Fruit fly (Drosophila melanogaster) whole organism, embryonic: Measurements from ENCODE around the gene Vlet.

Experiments
- Adf1 ChIP-seq: fragments of 200-800 bp; sonication (Bioruptor generic); IDR thresholded peaks from 2 replicates; pipeline ENCODE4 v1.3.6; 2022; ENCODE audit warnings: missing biosample characterization, missing genetic modification characterization
- CG10366 ChIP-seq: fragments of 200-800 bp; sonication (Bioruptor generic); IDR thresholded peaks from 2 replicates; pipeline ENCODE4 v1.3.6; 2022; ENCODE audit warnings: missing biosample characterization, missing genetic modification characterization
- CG10543 ChIP-seq: fragments of 200-800 bp; sonication (Bioruptor generic); optimal IDR thresholded peaks from 3 replicates; lab custom pipeline; 2017; ENCODE audit warnings: missing biosample characterization, mild to moderate bottlenecking, missing genetic modification characterization, moderate library complexity
- CG10565 ChIP-seq: fragments of 200-800 bp; sonication (Bioruptor generic); optimal IDR thresholded peaks from 3 replicates; lab custom pipeline; 2016; ENCODE audit warnings: missing biosample characterization, mild to moderate bottlenecking, missing genetic modification characterization
- CG10979 ChIP-seq: fragments of 200-800 bp; sonication (Bioruptor generic); optimal IDR thresholded peaks from 2 replicates; lab custom pipeline; 2018; ENCODE audit warnings: missing biosample characterization, mild to moderate bottlenecking, missing genetic modification characterization, moderate library complexity
- CG12155 ChIP-seq: fragments of 200-800 bp; sonication (Bioruptor generic); optimal IDR thresholded peaks from 3 replicates; lab custom pipeline; 2016; ENCODE audit warnings: missing biosample characterization, missing genetic modification characterization
- CG13123 ChIP-seq: fragments of 200-800 bp; sonication (Bioruptor generic); optimal IDR thresholded peaks from 2 replicates; lab custom pipeline; 2016; ENCODE audit warnings: missing biosample characterization, missing genetic modification characterization
- CG13624 ChIP-seq: fragments of 200-800 bp; sonication (Bioruptor generic); optimal IDR thresholded peaks from 2 replicates; lab custom pipeline; 2016; ENCODE audit warnings: missing biosample characterization, missing genetic modification characterization
- CG13775 ChIP-seq: fragments of 200-800 bp; sonication (Bioruptor generic); optimal IDR thresholded peaks from 3 replicates; lab custom pipeline; 2017; ENCODE audit warnings: missing biosample characterization, mild to moderate bottlenecking, missing genetic modification characterization
- CG14710 ChIP-seq: fragments of 200-800 bp; sonication (Bioruptor generic); optimal IDR thresholded peaks from 3 replicates; lab custom pipeline; 2019; ENCODE audit warnings: missing biosample characterization, mild to moderate bottlenecking, missing genetic modification characterization, moderate library complexity
- CG14860 ChIP-seq: fragments of 200-800 bp; sonication (Bioruptor generic); IDR thresholded peaks from 3 replicates; pipeline ENCODE4 v1.3.6; 2022; ENCODE audit warnings: missing biosample characterization, missing genetic modification characterization; ENCODE audit not compliant: partially characterized antibody
- CG15073 ChIP-seq: fragments of 200-800 bp; sonication (Bioruptor generic); optimal IDR thresholded peaks from 2 replicates; lab custom pipeline; 2016; ENCODE audit warnings: missing biosample characterization, missing genetic modification characterization
- CG1602 ChIP-seq: fragments of 200-800 bp; sonication (Bioruptor generic); optimal IDR thresholded peaks from 3 replicates; lab custom pipeline; 2016; ENCODE audit warnings: missing biosample characterization, missing genetic modification characterization
- CG2712 ChIP-seq: fragments of 200-800 bp; optimal IDR thresholded peaks from 3 replicates; lab custom pipeline; 2019; ENCODE audit warnings: missing biosample characterization, mild to moderate bottlenecking, missing genetic modification characterization, moderate library complexity
- CG2875 ChIP-seq: fragments of 200-800 bp; sonication (Bioruptor generic); optimal IDR thresholded peaks from 2 replicates; lab custom pipeline; 2017; ENCODE audit warnings: missing biosample characterization, mild to moderate bottlenecking, missing genetic modification characterization, missing genetic modification reagents
- CG30403 ChIP-seq: fragments of 200-800 bp; sonication (Bioruptor generic); optimal IDR thresholded peaks from 3 replicates; lab custom pipeline; 2016; ENCODE audit warnings: missing biosample characterization, missing genetic modification characterization
- CG31224 ChIP-seq: fragments of 200-800 bp; sonication (Bioruptor generic); IDR thresholded peaks from 2 replicates; pipeline ENCODE4 v1.3.6; 2022; ENCODE audit warnings: missing biosample characterization, missing genetic modification characterization
- CG6254 ChIP-seq: fragments of 200-800 bp; sonication (Bioruptor generic); optimal IDR thresholded peaks from 3 replicates; lab custom pipeline; 2017; ENCODE audit warnings: mild to moderate bottlenecking, missing biosample characterization, missing genetic modification reagents, missing genetic modification characterization
- CG6683 ChIP-seq: fragments of 200-800 bp; sonication (Bioruptor generic); optimal IDR thresholded peaks from 2 replicates; lab custom pipeline; 2017; ENCODE audit warnings: missing biosample characterization, mild to moderate bottlenecking, missing genetic modification characterization, missing genetic modification reagents
- CG7963 ChIP-seq: fragments of 200-800 bp; sonication (Bioruptor generic); IDR thresholded peaks from 3 replicates; pipeline ENCODE4 v1.3.6; 2022; ENCODE audit warnings: missing biosample characterization, missing genetic modification characterization; ENCODE audit not compliant: partially characterized antibody
- CG9932 ChIP-seq: fragments of 200-800 bp; sonication (Bioruptor generic); IDR thresholded peaks from 2 replicates; pipeline ENCODE4 v1.3.6; 2022; ENCODE audit warnings: missing biosample characterization, missing genetic modification characterization
- Deaf1 ChIP-seq: fragments of 200-800 bp; optimal IDR thresholded peaks from 3 replicates; lab custom pipeline; 2019; ENCODE audit warnings: missing biosample characterization, mild to moderate bottlenecking, missing genetic modification characterization, moderate library complexity
- Dll ChIP-seq: fragments of 200-800 bp; sonication (Bioruptor generic); IDR thresholded peaks from 4 replicates; pipeline ENCODE4 v1.3.6; 2022; ENCODE audit warnings: missing biosample characterization, missing genetic modification characterization; ENCODE audit not compliant: partially characterized antibody
- ERR ChIP-seq: fragments of 200-800 bp; sonication (Bioruptor generic); optimal IDR thresholded peaks from 2 replicates; lab custom pipeline; 2016; ENCODE audit warnings: missing biosample characterization, missing genetic modification characterization
- Hr3 ChIP-seq: fragments of 200-800 bp; sonication (Bioruptor generic); optimal IDR thresholded peaks from 3 replicates; lab custom pipeline; 2016; ENCODE audit warnings: missing biosample characterization, missing genetic modification characterization
- Hr51 ChIP-seq, 2 experiments: fragments of 200-800 bp; sonication (Bioruptor generic); optimal IDR thresholded peaks; 2 replicates in 1 of 2; 3 replicates in 1 of 2; lab custom pipeline; 2016 to 2018; ENCODE audit warnings: missing biosample characterization in 2 of 2, missing genetic modification characterization in 2 of 2, mild to moderate bottlenecking in 1 of 2, moderate library complexity in 1 of 2
- Lhr ChIP-seq: fragments of 200-800 bp; sonication (Bioruptor generic); optimal IDR thresholded peaks from 3 replicates; lab custom pipeline; 2017; ENCODE audit warnings: mild to moderate bottlenecking, missing biosample characterization, missing genetic modification reagents, missing genetic modification characterization
- Mad ChIP-seq: fragments of 200-800 bp; sonication (Bioruptor generic); optimal IDR thresholded peaks from 2 replicates; lab custom pipeline; 2016; ENCODE audit warnings: missing biosample characterization, missing genetic modification characterization
- Max ChIP-seq: fragments of 200-800 bp; sonication (Bioruptor generic); optimal IDR thresholded peaks from 2 replicates; lab custom pipeline; 2016; ENCODE audit warnings: missing biosample characterization, mild to moderate bottlenecking, missing genetic modification characterization
- Med ChIP-seq: fragments of 200-800 bp; sonication (Bioruptor generic); peaks from one replicate; lab custom pipeline; 2016; ENCODE audit warnings: missing biosample characterization, missing genetic modification characterization, mild to moderate bottlenecking, inconsistent platforms, moderate library complexity
- Poxn ChIP-seq: fragments of 200-800 bp; sonication (Bioruptor generic); IDR thresholded peaks from 2 replicates; pipeline ENCODE4 v1.3.6; 2022; ENCODE audit warnings: missing biosample characterization, missing genetic modification characterization
- Sox102F ChIP-seq: fragments of 200-800 bp; sonication (Bioruptor generic); optimal IDR thresholded peaks from 2 replicates; lab custom pipeline; 2018; ENCODE audit warnings: missing biosample characterization, mild to moderate bottlenecking, missing genetic modification characterization, moderate library complexity
- Spps ChIP-seq: fragments of 200-800 bp; sonication (Bioruptor generic); optimal IDR thresholded peaks from 2 replicates; lab custom pipeline; 2018; ENCODE audit warnings: missing biosample characterization, mild to moderate bottlenecking, missing genetic modification characterization
- Usf ChIP-seq: fragments of 200-800 bp; sonication (Bioruptor generic); optimal IDR thresholded peaks from 2 replicates; lab custom pipeline; 2017; ENCODE audit warnings: missing genotype, missing biosample characterization, missing genetic modification characterization
- az2 ChIP-seq: fragments of 200-800 bp; sonication (Bioruptor generic); optimal IDR thresholded peaks from 3 replicates; lab custom pipeline; 2016; ENCODE audit warnings: missing biosample characterization, missing genetic modification characterization
- cad ChIP-seq: fragments of >200 bp; optimal IDR thresholded peaks from 2 replicates; lab custom pipeline; 2017; ENCODE audit warnings: missing biosample characterization, missing genetic modification characterization
- cg ChIP-seq: fragments of 200-800 bp; sonication (Bioruptor generic); optimal IDR thresholded peaks from 3 replicates; lab custom pipeline; 2019; ENCODE audit warnings: missing biosample characterization, mild to moderate bottlenecking, missing genetic modification characterization, moderate library complexity
- corto ChIP-seq: fragments of 200-800 bp; sonication (Bioruptor generic); optimal IDR thresholded peaks from 2 replicates; lab custom pipeline; 2016; ENCODE audit warnings: missing biosample characterization, mild to moderate bottlenecking, missing genetic modification characterization, moderate library complexity
- crol ChIP-seq: fragments of 200-800 bp; sonication (Bioruptor generic); IDR thresholded peaks from 2 replicates; pipeline ENCODE4 v1.3.6; 2022; ENCODE audit warnings: missing biosample characterization, missing genetic modification characterization
- disco-r ChIP-seq: fragments of 200-800 bp; sonication (Bioruptor generic); optimal IDR thresholded peaks from 2 replicates; lab custom pipeline; 2016; ENCODE audit warnings: missing biosample characterization, missing genetic modification characterization
- dm ChIP-seq: fragments of 200-800 bp; sonication (Bioruptor generic); optimal IDR thresholded peaks from 3 replicates; lab custom pipeline; 2016; ENCODE audit warnings: missing biosample characterization, missing genetic modification characterization
- eyg ChIP-seq: fragments of 200-800 bp; sonication (Bioruptor generic); optimal IDR thresholded peaks from 3 replicates; lab custom pipeline; 2016; ENCODE audit warnings: missing biosample characterization, missing genetic modification characterization
- ftz-f1 ChIP-seq: fragments of 200-800 bp; sonication (Bioruptor generic); optimal IDR thresholded peaks from 2 replicates; lab custom pipeline; 2016; ENCODE audit warnings: missing biosample characterization, missing genetic modification characterization
- gcm2 ChIP-seq: fragments of 200-800 bp; sonication (Bioruptor generic); optimal IDR thresholded peaks from 2 replicates; lab custom pipeline; 2016; ENCODE audit warnings: missing biosample characterization, missing genetic modification characterization
- h ChIP-seq: fragments of >200 bp; optimal IDR thresholded peaks from 2 replicates; lab custom pipeline; 2017
- pfk ChIP-seq: fragments of 200-800 bp; sonication (Bioruptor generic); optimal IDR thresholded peaks from 2 replicates; lab custom pipeline; 2018; ENCODE audit warnings: missing biosample characterization, mild to moderate bottlenecking, missing genetic modification characterization, moderate library complexity
- row ChIP-seq: fragments of 200-800 bp; sonication (Bioruptor generic); IDR thresholded peaks from 3 replicates; pipeline ENCODE4 v1.3.6; 2022; ENCODE audit warnings: missing biosample characterization, missing genetic modification characterization
- sug ChIP-seq: fragments of 200-800 bp; optimal IDR thresholded peaks from 2 replicates; lab custom pipeline; 2019; ENCODE audit warnings: missing biosample characterization, mild to moderate bottlenecking, missing genetic modification characterization, moderate library complexity
- usp ChIP-seq: fragments of >200 bp; optimal IDR thresholded peaks from 2 replicates; lab custom pipeline; 2017; ENCODE audit warnings: missing biosample characterization, missing genetic modification characterization
- yki ChIP-seq: fragments of >200 bp; optimal IDR thresholded peaks from 3 replicates; lab custom pipeline; 2018
- zf30C ChIP-seq: fragments of 200-800 bp; sonication (Bioruptor generic); optimal IDR thresholded peaks from 3 replicates; lab custom pipeline; 2018; ENCODE audit warnings: missing biosample characterization, mild to moderate bottlenecking, missing genetic modification characterization

Gene Vlet

dm6 chrX:11713808-11714528 lies 35.6 kb upstream of the Vlet start (continued):
- TF ChIP-seq ERR (GFP tag; lab: Kevin White, UChicago) (no peak), CG2712 (tag; lab: Kevin White, UChicago) (no peak), CG10543 (GFP tag; lab: Kevin White, UChicago) (peak; percentile 61), yki (lab: Kevin White, UChicago) (peak; percentile 68), row (0 out of 3 replicates have a peak, but pooled peaks have one; percentile 7), Spps (tag; lab: Kevin White, UChicago) (no peak), Sox102F (GFP tag; lab: Kevin White, UChicago) (no peak), h (lab: Kevin White, UChicago) (no peak), crol (GFP tag; lab: Robert Waterston, UW) (peak; percentile 92), Lhr (GFP tag; lab: Kevin White, UChicago) (no peak), gcm2 (no peak), CG14710 (tag; lab: Kevin White, UChicago) (no peak), CG1602 (no peak), cg (peak; percentile 99), cad (GFP tag; lab: Kevin White, UChicago) (no peak), CG10366 (no peak), CG10979 (tag; lab: Kevin White, UChicago) (no peak), CG13775 (GFP tag; lab: Kevin White, UChicago) (no peak), Med (GFP tag; lab: Kevin White, UChicago) (peak; percentile 34), CG9932 (GFP tag; lab: Robert Waterston, UW) (no peak), Adf1 (peak; percentile 4; the same call in 1 of the 2 replicates), corto (GFP tag; lab: Kevin White, UChicago) (no peak), Mad (GFP tag; lab: Kevin White, UChicago) (no peak), eyg (GFP tag; lab: Kevin White, UChicago) (no peak), CG12155 (peak; percentile 81), Hr51 (GFP tag; optimal IDR thresholded peaks at IDR 0.05; lab: Kevin White, UChicago) (no peak), CG15073 (peak; percentile 3), CG31224 (no peak), sug (peak; percentile 7), CG6683 (GFP tag; lab: Kevin White, UChicago) (no peak), Deaf1 (peak; percentile 45), CG6254 (GFP tag; lab: Kevin White, UChicago) (no peak), zf30C (peak; percentile 3), disco-r (GFP tag; lab: Kevin White, UChicago) (no peak), Usf (GFP tag; lab: Kevin White, UChicago) (no peak), CG7963 (GFP tag; lab: Robert Waterston, UW) (no peak), Poxn (GFP tag; lab: Robert Waterston, UW) (no peak), CG10565 (GFP tag; lab: Kevin White, UChicago) (no peak), CG13123 (GFP tag; lab: Kevin White, UChicago) (no peak), usp (no peak), CG2875 (no peak), dm (GFP tag; lab: Kevin White, UChicago) (no peak), Dll (GFP tag; lab: Robert Waterston, UW) (no peak), CG13624 (GFP tag; lab: Kevin White, UChicago) (no peak), pfk (GFP tag; lab: Kevin White, UChicago) (no peak), az2 (GFP tag; lab: Kevin White, UChicago) (no peak), CG14860 (GFP tag; lab: Robert Waterston, UW) (no peak), ftz-f1 (GFP tag; lab: Kevin White, UChicago) (no peak), CG30403 (GFP tag; lab: Kevin White, UChicago) (no peak), Max (no peak), Hr3 (GFP tag; lab: Kevin White, UChicago) (no peak)
